Worm (Caenorhabditis elegans): ENCODE data around the gene B0303.11.

Gene B0303.11

ce11 chrIII:8749487-8749886, 39.3 kb upstream of the B0303.11 start, which contains the start of gene sma-2 (continued):
- TF ChIP-seq mdl-1 (tag; optimal IDR thresholded peaks at IDR 0.05) (peak in 1 of 2 experiments; percentile 68), fos-1 (tag; optimal IDR thresholded peaks at IDR 0.05) (no peak), nhr-237 (tag; optimal IDR thresholded peaks at IDR 0.05) (no peak), lin-13 (GFP tag; optimal IDR thresholded peaks at IDR 0.05) (peak; percentile 5), dmd-6 (GFP tag; IDR thresholded peaks at IDR 0.05) (peak; percentile 92), fkh-10 (GFP tag; optimal IDR thresholded peaks at IDR 0.05) (no peak), spr-1 (tag; optimal IDR thresholded peaks at IDR 0.05) (peak; percentile 19), lin-1 (GFP tag; IDR thresholded peaks at IDR 0.05) (peak; percentile 80), hlh-30 (tag; optimal IDR thresholded peaks at IDR 0.05; ENCODE audit: insufficient read depth) (peak; percentile 56), lsy-2 (tag; optimal IDR thresholded peaks at IDR 0.05) (peak in 1 of 2 experiments; percentile 54), duxl-1 (tag; optimal IDR thresholded peaks at IDR 0.05; ENCODE audit: poor library complexity) (no peak), nhr-41 (GFP tag; IDR thresholded peaks at IDR 0.05) (0 out of 2 replicates have a peak, but pooled peaks have one; percentile 44), nhr-28 (tag; optimal IDR thresholded peaks at IDR 0.05) (peak; percentile 94), cey-2 (tag; optimal IDR thresholded peaks at IDR 0.05; ENCODE audit: borderline replicate concordance, insufficient read depth) (peak; percentile 25), unc-130 (GFP tag; optimal IDR thresholded peaks at IDR 0.05) (no peak), attf-4 (tag; optimal IDR thresholded peaks at IDR 0.05) (no peak), nhr-77 (tag; optimal IDR thresholded peaks at IDR 0.05) (peak; percentile 79), nhr-48 (tag; optimal IDR thresholded peaks at IDR 0.05) (peak; percentile 84), ztf-7 (tag; optimal IDR thresholded peaks at IDR 0.05) (peak; percentile 27), php-3 (GFP tag; IDR thresholded peaks at IDR 0.05) (peak; percentile 87)

ce11 chrIII:8748620-8749019, 38.4 kb upstream of the B0303.11 start:
- no peak for TF ChIP-seq nhr-111 (GFP tag; optimal IDR thresholded peaks at IDR 0.05)
- TF ChIP-seq sdz-12 (GFP tag; optimal IDR thresholded peaks at IDR 0.05), result no peak
- no peak for TF ChIP-seq gei-8 (GFP tag; optimal IDR thresholded peaks at IDR 0.05)
- TF ChIP-seq nhr-76 (tag; optimal IDR thresholded peaks at IDR 0.05), result no peak
- TF ChIP-seq zag-1 (tag; optimal IDR thresholded peaks at IDR 0.05), result no peak
- no peak for TF ChIP-seq lin-38 (GFP tag; IDR thresholded peaks at IDR 0.05)
- TF ChIP-seq D1046.2 (GFP tag; IDR thresholded peaks at IDR 0.05), result no peak
- TF ChIP-seq nhr-10 (tag; optimal IDR thresholded peaks at IDR 0.05), result no peak
- no peak for TF ChIP-seq unc-130 (GFP tag; optimal IDR thresholded peaks at IDR 0.05)
- TF ChIP-seq vab-7 (GFP tag; IDR thresholded peaks at IDR 0.05), result no peak
- TF ChIP-seq spr-3 (GFP tag; optimal IDR thresholded peaks at IDR 0.05), result no peak
- TF ChIP-seq pqm-1 (tag; optimal IDR thresholded peaks at IDR 0.05), result peak; percentile 92
- TF ChIP-seq arid-1 (GFP tag; conservative IDR thresholded peaks at IDR 0.05), result no peak
- no peak for TF ChIP-seq set-16 (GFP tag; IDR thresholded peaks at IDR 0.05)
- TF ChIP-seq lin-29 (GFP tag; IDR thresholded peaks at IDR 0.05), result no peak
- TF ChIP-seq ceh-20 (GFP tag; IDR thresholded peaks at IDR 0.05), result no peak
- no peak for TF ChIP-seq Y105C5A.15 (GFP tag; IDR thresholded peaks at IDR 0.05)
- TF ChIP-seq php-3 (GFP tag; IDR thresholded peaks at IDR 0.05), result peak; percentile 93
- no peak for TF ChIP-seq mes-2 (tag; optimal IDR thresholded peaks at IDR 0.05; ENCODE audit: poor library complexity, severe bottlenecking)
- no peak for TF ChIP-seq zfp-2 (tag; optimal IDR thresholded peaks at IDR 0.05)
- no peak for TF ChIP-seq ztf-11 (tag; optimal IDR thresholded peaks at IDR 0.05)
- no peak for TF ChIP-seq duxl-1 (tag; optimal IDR thresholded peaks at IDR 0.05; ENCODE audit: poor library complexity)
- peak; percentile 70 for TF ChIP-seq nhr-28 (tag; optimal IDR thresholded peaks at IDR 0.05)
- peak in 1 of 2 experiments; percentile 43 for TF ChIP-seq mdl-1 (tag; optimal IDR thresholded peaks at IDR 0.05)
- TF ChIP-seq R02D3.7 (tag; optimal IDR thresholded peaks at IDR 0.05), result no peak
- TF ChIP-seq dmd-6 (GFP tag; IDR thresholded peaks at IDR 0.05), result peak; percentile 71
- TF ChIP-seq lir-3 (tag; optimal IDR thresholded peaks at IDR 0.05), result no peak
- no peak for TF ChIP-seq F10B5.3 (tag; optimal IDR thresholded peaks at IDR 0.05)
- TF ChIP-seq lin-1 (GFP tag; IDR thresholded peaks at IDR 0.05), result no peak
- TF ChIP-seq spr-1 (tag; optimal IDR thresholded peaks at IDR 0.05), result no peak
- TF ChIP-seq lsy-2 (tag; optimal IDR thresholded peaks at IDR 0.05), result peak in 1 of 2 experiments; percentile 29
- TF ChIP-seq madf-5 (GFP tag; IDR thresholded peaks at IDR 0.05), result no peak
- TF ChIP-seq nhr-48 (tag; optimal IDR thresholded peaks at IDR 0.05), result peak; percentile 24
- TF ChIP-seq ama-1 (optimal IDR thresholded peaks at IDR 0.05), result no peak
- no peak for TF ChIP-seq fkh-10 (GFP tag; optimal IDR thresholded peaks at IDR 0.05)
- no peak for TF ChIP-seq dmd-9 (GFP tag; IDR thresholded peaks at IDR 0.05)
- no peak for TF ChIP-seq Y75B8A.6 (GFP tag; IDR thresholded peaks at IDR 0.05)
- no peak for TF ChIP-seq mdt-29 (GFP tag; IDR thresholded peaks at IDR 0.05)
- no peak for TF ChIP-seq rbr-2 (tag; optimal IDR thresholded peaks at IDR 0.05)
- no peak for TF ChIP-seq Y5F2A.4 (GFP tag; optimal IDR thresholded peaks at IDR 0.05)

Measured in whole organism, L4 larva.